Worm (Caenorhabditis elegans): ENCODE measurements around the gene M03C11.9.

DNA sequence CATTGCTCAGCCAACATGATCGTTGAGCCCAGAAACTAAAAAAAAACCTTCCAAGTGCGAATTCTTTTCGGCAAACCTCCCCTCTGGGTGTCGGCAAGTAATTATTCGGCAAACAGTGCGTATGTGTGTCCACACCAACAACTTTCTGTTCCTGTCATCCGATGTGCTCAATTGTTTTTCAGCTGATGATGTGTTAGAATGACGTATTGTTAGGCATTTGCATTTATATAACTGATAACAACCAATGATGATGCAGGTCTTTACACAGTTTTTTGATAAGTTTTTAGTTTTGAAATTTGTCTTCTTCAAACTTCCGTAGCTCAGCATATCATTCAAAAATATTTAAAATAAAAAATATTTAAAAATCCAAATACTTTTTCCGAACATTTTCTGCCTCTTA, 12.6 kb downstream of the M03C11.9 start:
- TF ChIP-seq unc-62 (GFP tag; optimal IDR thresholded peaks at IDR 0.05) = no peak
- TF ChIP-seq lin-39 (tag; optimal IDR thresholded peaks at IDR 0.05) = no peak
- no peak for TF ChIP-seq ztf-11 (tag; optimal IDR thresholded peaks at IDR 0.05)
- no peak for TF ChIP-seq nhr-28 (tag; optimal IDR thresholded peaks at IDR 0.05)
- no peak for TF ChIP-seq nhr-25 (tag; optimal IDR thresholded peaks at IDR 0.05)

Measured in whole organism, L3 larva.